Worm (Caenorhabditis elegans) whole organism, L1 larva: ENCODE results near the gene M18.3.

Experiments
- isw-1 ChIP-seq: fragments of 200-800 bp; sonication (Bioruptor generic); IDR thresholded peaks from 2 replicates; pipeline ENCODE4 v1.3.6; 2022; ENCODE audit warnings: missing genetic modification characterization, missing compliant biosample characterization
- lin-13 ChIP-seq: fragments of 150-350 bp; optimal IDR thresholded peaks from 2 replicates; lab custom pipeline; 2014; ENCODE audit warnings: missing biosample characterization, missing genetic modification reagents, missing genetic modification characterization
- nhr-11 ChIP-seq: fragments of 150-350 bp; optimal IDR thresholded peaks from 2 replicates; lab custom pipeline; 2014; ENCODE audit warnings: missing biosample characterization, missing genetic modification characterization
- nhr-237 ChIP-seq: fragments of 150-350 bp; optimal IDR thresholded peaks from 2 replicates; lab custom pipeline; 2014; ENCODE audit warnings: missing biosample characterization, missing genetic modification characterization
- nhr-76 ChIP-seq: sonication (generic microtip); optimal IDR thresholded peaks from 2 replicates; lab custom pipeline; 2017; ENCODE audit warnings: missing biosample characterization, missing genetic modification characterization
- pax-3 ChIP-seq: fragments of 200-800 bp; sonication (Bioruptor generic); optimal IDR thresholded peaks from 2 replicates; lab custom pipeline; 2018; ENCODE audit warnings: mild to moderate bottlenecking, missing genetic modification characterization, moderate library complexity, missing compliant biosample characterization
- zag-1 ChIP-seq: fragments of 150-350 bp; optimal IDR thresholded peaks from 2 replicates; lab custom pipeline; 2014; ENCODE audit warnings: missing biosample characterization, missing genetic modification characterization

ce11 chrIV:12080807-12081206, 24.9 kb upstream of the M18.3 start:
- TF ChIP-seq lin-13 (GFP tag; lab: Kevin White, UChicago) = no peak
- no peak for TF ChIP-seq nhr-11
- TF ChIP-seq isw-1 (GFP tag; lab: Robert Waterston, UW) = no peak
- TF ChIP-seq nhr-76 (tag; lab: Kevin White, UChicago) = no peak
- TF ChIP-seq zag-1 (tag; lab: Kevin White, UChicago) = no peak
- TF ChIP-seq pax-3 (tag; lab: Kevin White, UChicago) = no peak
- no peak for TF ChIP-seq nhr-237
